Worm (Caenorhabditis elegans): ENCODE results near the gene C24A3.2.

ce11 chrX:9015420-9015819 lies 18.1 kb downstream of the C24A3.2 start, which contains the start of gene T25B6.4:
- TF ChIP-seq nhr-11 (tag; optimal IDR thresholded peaks at IDR 0.05) (no peak), ama-1 (optimal IDR thresholded peaks at IDR 0.05) (no peak), pqm-1 (tag; optimal IDR thresholded peaks at IDR 0.05) (no peak), dve-1 (tag; optimal IDR thresholded peaks at IDR 0.05) (no peak), elt-4 (tag; optimal IDR thresholded peaks at IDR 0.05) (no peak), elt-2 (tag; optimal IDR thresholded peaks at IDR 0.05) (no peak), syd-9 (tag; optimal IDR thresholded peaks at IDR 0.05) (no peak), hlh-30 (tag; optimal IDR thresholded peaks at IDR 0.05; ENCODE audit: insufficient read depth) (no peak), pha-4 (tag; optimal IDR thresholded peaks at IDR 0.05) (no peak)

Measured in whole organism, late embryonic.